Fruit fly (Drosophila melanogaster) whole organism: Measurements from ENCODE around the gene Tgs1.

Experiments
- CG8478 ChIP-seq: fragments of >200 bp; optimal IDR thresholded peaks from 2 replicates; lab custom pipeline; 2018; ENCODE audit warnings: inconsistent platforms
- Dll ChIP-seq: fragments of >200 bp; optimal IDR thresholded peaks from 2 replicates; lab custom pipeline; 2017
- EcR ChIP-seq, 2 experiments: fragments of >200 bp; optimal IDR thresholded peaks; 2 replicates each; lab custom pipeline; 2017; ENCODE audit warnings: missing biosample characterization in 2 of 2, missing genetic modification characterization in 2 of 2, missing genetic modification reagents in 2 of 2
- pan ChIP-seq: fragments of >200 bp; optimal IDR thresholded peaks from 2 replicates; lab custom pipeline; 2017
- psq ChIP-seq: fragments of >200 bp; optimal IDR thresholded peaks from 2 replicates; lab custom pipeline; 2017
- usp ChIP-seq: fragments of >200 bp; optimal IDR thresholded peaks from 2 replicates; lab custom pipeline; 2017; ENCODE audit warnings: missing biosample characterization, missing genetic modification characterization, mixed read lengths

The Tgs1 gene

dm6 chr3R:18297444-18298297, 42.3 kb downstream of the Tgs1 start:
- TF ChIP-seq CG8478 (lab: Kevin White, UChicago) (no peak), EcR (GFP tag; optimal IDR thresholded peaks at IDR 0.05; lab: Kevin White, UChicago) (no peak), Dll (no peak), usp (GFP tag; lab: Kevin White, UChicago) (no peak), psq (lab: Kevin White, UChicago) (no peak), pan (lab: Kevin White, UChicago) (no peak)

- TF ChIP-seq EcR (GFP tag; optimal IDR thresholded peaks at IDR 0.05; lab: Kevin White, UChicago) (no peak), pan (lab: Kevin White, UChicago) (no peak), psq (lab: Kevin White, UChicago) (no peak), Dll (no peak), usp (GFP tag; lab: Kevin White, UChicago) (no peak), CG8478 (lab: Kevin White, UChicago) (no peak)
Observed at dm6 chr3R:18298298-18298899, 43.1 kb downstream of the Tgs1 start.

dm6 chr3R:18298900-18299321, 43.6 kb downstream of the Tgs1 start, which contains the start of gene Dlc90F:
Gene Dlc90F, plus strand, starts transcription at chr3R:18299229.
- TF ChIP-seq psq (lab: Kevin White, UChicago) (no peak), CG8478 (lab: Kevin White, UChicago) (no peak), EcR (GFP tag; optimal IDR thresholded peaks at IDR 0.05; lab: Kevin White, UChicago) (no peak), Dll (no peak), pan (lab: Kevin White, UChicago) (no peak), usp (GFP tag; lab: Kevin White, UChicago) (no peak)

dm6 chr3R:18301569-18301968, 46.2 kb downstream of the Tgs1 start, which contains the start of gene Polr1E:
Gene Polr1E, minus strand, starts transcription at chr3R:18301728.
- no peak for TF ChIP-seq Dll
- no peak for TF ChIP-seq psq (lab: Kevin White, UChicago)
- no peak for TF ChIP-seq usp (GFP tag; lab: Kevin White, UChicago)
- TF ChIP-seq pan (lab: Kevin White, UChicago): no peak
- no peak for TF ChIP-seq CG8478 (lab: Kevin White, UChicago)
- no peak for TF ChIP-seq EcR (GFP tag; optimal IDR thresholded peaks at IDR 0.05; lab: Kevin White, UChicago)

dm6 chr3R:18302749-18303148, 47.4 kb downstream of the Tgs1 start, which contains the start of gene CG7126:
Gene CG7126, minus strand, starts transcription at chr3R:18302849.
- TF ChIP-seq CG8478 (lab: Kevin White, UChicago): no peak
- no peak for TF ChIP-seq Dll
- no peak for TF ChIP-seq pan (lab: Kevin White, UChicago)
- TF ChIP-seq usp (GFP tag; lab: Kevin White, UChicago): no peak
- TF ChIP-seq psq (lab: Kevin White, UChicago): no peak
- TF ChIP-seq EcR (GFP tag; optimal IDR thresholded peaks at IDR 0.05; lab: Kevin White, UChicago): no peak
